Worm (Caenorhabditis elegans) whole organism, young adult: ENCODE data around the gene C03C10.2.
A peak's percentile ranks its signal among the peaks of the same experiment; 100 is the strongest.

Experiments used
- B0336.3 ChIP-seq: fragments of 200-800 bp; sonication (Bioruptor generic); IDR thresholded peaks from 2 replicates; pipeline ENCODE4 v1.3.6; 2022; ENCODE audit warnings: missing genetic modification characterization, missing compliant biosample characterization
- C06A6.2 ChIP-seq: fragments of 200-800 bp; sonication (Bioruptor generic); conservative IDR thresholded peaks from 2 replicates; pipeline ENCODE4 v1.3.6; 2022; ENCODE audit warnings: missing genetic modification characterization, missing compliant biosample characterization
- C17E4.6 ChIP-seq: fragments of 200-800 bp; sonication (Bioruptor generic); IDR thresholded peaks from 2 replicates; pipeline ENCODE4 v1.3.6; 2022; ENCODE audit warnings: missing genetic modification reagents, missing genetic modification characterization, missing compliant biosample characterization
- F37B4.10 ChIP-seq: fragments of 200-800 bp; sonication (Bioruptor generic); IDR thresholded peaks from 2 replicates; pipeline ENCODE4 v1.3.6; 2022; ENCODE audit warnings: missing genetic modification characterization, missing compliant biosample characterization
- F52B5.7 ChIP-seq: sonication (generic microtip); optimal IDR thresholded peaks from 2 replicates; lab custom pipeline; 2016; ENCODE audit warnings: mild to moderate bottlenecking, missing genetic modification characterization, missing compliant biosample characterization
- F55B11.4 ChIP-seq: sonication (generic microtip); optimal IDR thresholded peaks from 2 replicates; lab custom pipeline; 2016; ENCODE audit warnings: missing compliant biosample characterization, missing genetic modification characterization, borderline replicate concordance; ENCODE audit not compliant: insufficient read depth
- F57A8.1 ChIP-seq: fragments of 200-800 bp; sonication (Bioruptor generic); optimal IDR thresholded peaks from 2 replicates; lab custom pipeline; 2018; ENCODE audit warnings: mild to moderate bottlenecking, missing genetic modification characterization, moderate library complexity, missing compliant biosample characterization
- F57C9.4 ChIP-seq: sonication (generic microtip); optimal IDR thresholded peaks from 2 replicates; lab custom pipeline; 2017; ENCODE audit warnings: mild to moderate bottlenecking, missing genetic modification characterization, missing compliant biosample characterization
- K11D2.4 ChIP-seq: fragments of 200-800 bp; sonication (Bioruptor generic); IDR thresholded peaks from 2 replicates; pipeline ENCODE4 v1.3.6; 2022; ENCODE audit warnings: missing genetic modification reagents, missing genetic modification characterization, missing compliant biosample characterization
- K12H6.12 ChIP-seq: fragments of 200-800 bp; sonication (Bioruptor generic); optimal IDR thresholded peaks from 2 replicates; lab custom pipeline; 2018; ENCODE audit warnings: mild to moderate bottlenecking, missing genetic modification characterization, missing compliant biosample characterization
- T07F8.4 ChIP-seq: sonication (generic microtip); optimal IDR thresholded peaks from 2 replicates; lab custom pipeline; 2016; ENCODE audit warnings: mild to moderate bottlenecking, missing genetic modification characterization, moderate library complexity, missing compliant biosample characterization
- Y79H2A.3 ChIP-seq: fragments of 200-800 bp; sonication (Bioruptor generic); conservative IDR thresholded peaks from 2 replicates; pipeline ENCODE4 v1.3.6; 2022; ENCODE audit warnings: missing genetic modification reagents, missing genetic modification characterization, missing compliant biosample characterization
- Y95B8A.8 ChIP-seq: fragments of 200-800 bp; sonication (Bioruptor generic); IDR thresholded peaks from 2 replicates; pipeline ENCODE4 v1.3.6; 2022; ENCODE audit warnings: missing genetic modification reagents, missing genetic modification characterization, missing compliant biosample characterization
- aptf-2 ChIP-seq: fragments of 200-800 bp; sonication (Bioruptor generic); conservative IDR thresholded peaks from 2 replicates; pipeline ENCODE4 v1.3.6; 2022; ENCODE audit warnings: missing genetic modification reagents, missing genetic modification characterization, missing compliant biosample characterization
- attf-5 ChIP-seq: fragments of 200-800 bp; sonication (Bioruptor generic); optimal IDR thresholded peaks from 2 replicates; lab custom pipeline; 2018; ENCODE audit warnings: mild to moderate bottlenecking, missing genetic modification characterization, missing compliant biosample characterization
- attf-6 ChIP-seq: fragments of 200-800 bp; sonication (Bioruptor generic); IDR thresholded peaks from 2 replicates; pipeline ENCODE4 v1.3.6; 2022; ENCODE audit warnings: missing genetic modification reagents, missing genetic modification characterization, missing compliant biosample characterization
- bed-2 ChIP-seq: fragments of 200-800 bp; sonication (Bioruptor generic); IDR thresholded peaks from 2 replicates; pipeline ENCODE4 v1.3.6; 2022; ENCODE audit warnings: missing genetic modification reagents, missing genetic modification characterization, missing compliant biosample characterization
- ccch-3 ChIP-seq: fragments of 200-800 bp; sonication (Bioruptor generic); optimal IDR thresholded peaks from 2 replicates; lab custom pipeline; 2018; ENCODE audit warnings: mild to moderate bottlenecking, missing genetic modification characterization, missing compliant biosample characterization
- ceh-40 ChIP-seq: fragments of 200-800 bp; sonication (Bioruptor generic); IDR thresholded peaks from 2 replicates; pipeline ENCODE4 v1.3.6; 2022; ENCODE audit warnings: missing genetic modification characterization, missing compliant biosample characterization
- ceh-91 ChIP-seq: fragments of 200-800 bp; sonication (Bioruptor generic); IDR thresholded peaks from 2 replicates; pipeline ENCODE4 v1.3.6; 2022; ENCODE audit warnings: missing genetic modification reagents, missing genetic modification characterization, missing compliant biosample characterization
- die-1 ChIP-seq: sonication (generic microtip); optimal IDR thresholded peaks from 2 replicates; lab custom pipeline; 2016; ENCODE audit warnings: missing genotype, mild to moderate bottlenecking, missing genetic modification characterization, missing compliant biosample characterization
- dpff-1 ChIP-seq: sonication (generic microtip); optimal IDR thresholded peaks from 2 replicates; lab custom pipeline; 2017; ENCODE audit warnings: mild to moderate bottlenecking, missing genetic modification characterization, missing compliant biosample characterization
- efl-1 ChIP-seq: fragments of 150-350 bp; optimal IDR thresholded peaks from 2 replicates; lab custom pipeline; 2014; ENCODE audit warnings: missing biosample characterization, missing genetic modification reagents, missing genetic modification characterization
- egl-18 ChIP-seq: fragments of 200-800 bp; sonication (Bioruptor generic); IDR thresholded peaks from 2 replicates; pipeline ENCODE4 v1.3.6; 2022; ENCODE audit warnings: missing genetic modification reagents, missing genetic modification characterization, missing compliant biosample characterization
- egl-44 ChIP-seq: fragments of 200-800 bp; sonication (Bioruptor generic); IDR thresholded peaks from 2 replicates; pipeline ENCODE4 v1.3.6; 2022; ENCODE audit warnings: missing genetic modification reagents, missing genetic modification characterization, missing compliant biosample characterization
- egrh-3 ChIP-seq: fragments of 200-800 bp; sonication (Bioruptor generic); IDR thresholded peaks from 2 replicates; pipeline ENCODE4 v1.3.6; 2022; ENCODE audit warnings: missing genetic modification reagents, missing genetic modification characterization, missing compliant biosample characterization
- gei-17 ChIP-seq: fragments of 200-800 bp; sonication (Bioruptor generic); optimal IDR thresholded peaks from 2 replicates; lab custom pipeline; 2018; ENCODE audit warnings: mild to moderate bottlenecking, missing genetic modification characterization, missing compliant biosample characterization
- lin-26 ChIP-seq: fragments of 200-800 bp; sonication (Bioruptor generic); IDR thresholded peaks from 2 replicates; pipeline ENCODE4 v1.3.6; 2022; ENCODE audit warnings: missing genetic modification reagents, missing genetic modification characterization, missing compliant biosample characterization
- lin-35 ChIP-seq, 3 experiments: fragments of 150-350 bp in 2 of 3; sonication (generic microtip) in 1 of 3; optimal IDR thresholded peaks; 2 replicates each; lab custom pipeline; 2014 to 2018; ENCODE audit warnings: missing biosample characterization in 3 of 3, missing genetic modification characterization in 3 of 3, missing genetic modification reagents in 3 of 3
- lin-54 ChIP-seq: fragments of 200-800 bp; sonication (Bioruptor generic); optimal IDR thresholded peaks from 2 replicates; lab custom pipeline; 2018; ENCODE audit warnings: mild to moderate bottlenecking, missing genetic modification characterization, missing compliant biosample characterization
- lsl-1 ChIP-seq: fragments of 200-800 bp; sonication (Bioruptor generic); optimal IDR thresholded peaks from 2 replicates; lab custom pipeline; 2018; ENCODE audit warnings: mild to moderate bottlenecking, missing genetic modification characterization, moderate library complexity, missing compliant biosample characterization
- mcd-1 ChIP-seq: fragments of 200-800 bp; sonication (Bioruptor generic); IDR thresholded peaks from 2 replicates; pipeline ENCODE4 v1.3.6; 2022; ENCODE audit warnings: missing genetic modification reagents, missing genetic modification characterization, missing compliant biosample characterization
- mxl-1 ChIP-seq: sonication (generic microtip); optimal IDR thresholded peaks from 2 replicates; lab custom pipeline; 2016; ENCODE audit warnings: missing genetic modification characterization, missing compliant biosample characterization
- nfya-1 ChIP-seq: sonication (generic microtip); optimal IDR thresholded peaks from 2 replicates; lab custom pipeline; 2017; ENCODE audit warnings: antibody characterized with exemption, missing compliant biosample characterization, missing genetic modification characterization, borderline replicate concordance; ENCODE audit not compliant: insufficient read depth
- nhr-27 ChIP-seq: fragments of 200-800 bp; sonication (Bioruptor generic); optimal IDR thresholded peaks from 2 replicates; lab custom pipeline; 2018; ENCODE audit warnings: mild to moderate bottlenecking, missing genetic modification characterization, moderate library complexity, missing compliant biosample characterization
- rcor-1 ChIP-seq: fragments of 200-800 bp; sonication (Bioruptor generic); IDR thresholded peaks from 2 replicates; pipeline ENCODE4 v1.3.6; 2022; ENCODE audit warnings: missing genetic modification reagents, missing genetic modification characterization, missing compliant biosample characterization
- repo-1 ChIP-seq: sonication (generic microtip); optimal IDR thresholded peaks from 2 replicates; lab custom pipeline; 2017; ENCODE audit warnings: mild to moderate bottlenecking, missing genetic modification characterization, missing compliant biosample characterization
- rpc-1 ChIP-seq, 2 experiments: fragments of 150-350 bp in 1 of 2; sonication (generic microtip) in 1 of 2; optimal IDR thresholded peaks; 2 replicates each; lab custom pipeline; 2014 to 2018; ENCODE audit warnings: missing biosample characterization in 1 of 2, missing genetic modification characterization in 1 of 2, missing genetic modification reagents in 1 of 2, missing genotype in 1 of 2
- sptf-2 ChIP-seq: fragments of 200-800 bp; sonication (Bioruptor generic); optimal IDR thresholded peaks from 2 replicates; lab custom pipeline; 2018; ENCODE audit warnings: mild to moderate bottlenecking, missing genetic modification characterization, missing compliant biosample characterization
- tlf-1 ChIP-seq: fragments of 200-800 bp; sonication (Bioruptor generic); optimal IDR thresholded peaks from 2 replicates; lab custom pipeline; 2018; ENCODE audit warnings: mild to moderate bottlenecking, missing genetic modification characterization, missing compliant biosample characterization
- unc-130 ChIP-seq: sonication (generic microtip); optimal IDR thresholded peaks from 2 replicates; lab custom pipeline; 2016; ENCODE audit warnings: missing genetic modification reagents, missing genetic modification characterization, missing compliant biosample characterization
- xnd-1 ChIP-seq: sonication (generic microtip); optimal IDR thresholded peaks from 2 replicates; lab custom pipeline; 2016; ENCODE audit warnings: missing genotype, missing genetic modification reagents, missing genetic modification characterization, missing compliant biosample characterization
- zfh-2 ChIP-seq: fragments of 200-800 bp; sonication (Bioruptor generic); conservative IDR thresholded peaks from 2 replicates; pipeline ENCODE4 v1.3.6; 2022; ENCODE audit warnings: missing genetic modification reagents, missing genetic modification characterization, missing compliant biosample characterization
- zim-3 ChIP-seq: sonication (generic microtip); optimal IDR thresholded peaks from 2 replicates; lab custom pipeline; 2017; ENCODE audit warnings: mild to moderate bottlenecking, missing genetic modification characterization, moderate library complexity, missing compliant biosample characterization
- ztf-22 ChIP-seq: fragments of 200-800 bp; sonication (Bioruptor generic); optimal IDR thresholded peaks from 2 replicates; lab custom pipeline; 2018; ENCODE audit warnings: mild to moderate bottlenecking, missing genetic modification characterization, moderate library complexity, missing compliant biosample characterization
- ztf-25 ChIP-seq: fragments of 200-800 bp; sonication (Bioruptor generic); IDR thresholded peaks from 2 replicates; pipeline ENCODE4 v1.3.6; 2022; ENCODE audit warnings: missing genetic modification reagents, missing genetic modification characterization, missing compliant biosample characterization
- ztf-26 ChIP-seq: sonication (generic microtip); optimal IDR thresholded peaks from 2 replicates; lab custom pipeline; 2017; ENCODE audit warnings: missing genetic modification characterization, missing compliant biosample characterization
- ztf-3 ChIP-seq: fragments of 200-800 bp; sonication (Bioruptor generic); optimal IDR thresholded peaks from 2 replicates; lab custom pipeline; 2018; ENCODE audit warnings: mild to moderate bottlenecking, missing genetic modification characterization, missing compliant biosample characterization

The C03C10.2 gene

DNA sequence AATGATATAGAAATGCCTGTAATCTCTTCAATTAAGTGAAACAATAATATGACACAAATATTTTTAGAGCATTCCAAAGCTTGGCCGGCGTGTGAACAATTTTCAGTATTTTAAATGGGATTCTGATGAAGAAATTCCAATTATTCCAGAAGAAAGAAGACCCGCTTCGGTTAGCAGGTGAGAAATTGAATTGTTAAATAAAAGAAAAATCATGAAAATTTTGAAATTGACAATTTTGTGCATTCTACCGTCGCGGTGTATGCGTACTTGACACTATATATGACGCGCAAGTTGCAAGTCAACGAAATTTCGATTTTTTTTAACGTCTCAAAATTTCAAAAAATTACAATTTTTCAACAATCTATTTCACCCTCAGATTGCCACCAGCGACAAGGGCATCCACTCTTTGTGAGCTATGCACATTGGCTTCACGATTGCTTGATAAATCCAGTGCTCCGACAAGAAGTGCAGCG lies 5.5 kb downstream of the C03C10.2 start (continued):
- no peak for TF ChIP-seq ztf-3 (GFP tag; lab: Kevin White, UChicago)
- peak; percentile 35 for TF ChIP-seq ztf-26 (tag; lab: Kevin White, UChicago)
- no peak for TF ChIP-seq zim-3 (tag; lab: Kevin White, UChicago)
- TF ChIP-seq Y95B8A.8 = no peak
- no peak for TF ChIP-seq rpc-1 (optimal IDR thresholded peaks at IDR 0.05; lab: Kevin White, UChicago)
- TF ChIP-seq rpc-1 (tag; optimal IDR thresholded peaks at IDR 0.05; lab: Kevin White, UChicago) = no peak
- no peak for TF ChIP-seq K11D2.4 (GFP tag; lab: Robert Waterston, UW)
- no peak for TF ChIP-seq mxl-1
- no peak for TF ChIP-seq ceh-91 (GFP tag; lab: Robert Waterston, UW)
- TF ChIP-seq egl-44 = no peak
- no peak for TF ChIP-seq rcor-1 (GFP tag; lab: Robert Waterston, UW)
- TF ChIP-seq gei-17 (GFP tag; lab: Kevin White, UChicago) = no peak
- no peak for TF ChIP-seq C06A6.2 (GFP tag; lab: Robert Waterston, UW)
- TF ChIP-seq bed-2 = no peak

DNA sequence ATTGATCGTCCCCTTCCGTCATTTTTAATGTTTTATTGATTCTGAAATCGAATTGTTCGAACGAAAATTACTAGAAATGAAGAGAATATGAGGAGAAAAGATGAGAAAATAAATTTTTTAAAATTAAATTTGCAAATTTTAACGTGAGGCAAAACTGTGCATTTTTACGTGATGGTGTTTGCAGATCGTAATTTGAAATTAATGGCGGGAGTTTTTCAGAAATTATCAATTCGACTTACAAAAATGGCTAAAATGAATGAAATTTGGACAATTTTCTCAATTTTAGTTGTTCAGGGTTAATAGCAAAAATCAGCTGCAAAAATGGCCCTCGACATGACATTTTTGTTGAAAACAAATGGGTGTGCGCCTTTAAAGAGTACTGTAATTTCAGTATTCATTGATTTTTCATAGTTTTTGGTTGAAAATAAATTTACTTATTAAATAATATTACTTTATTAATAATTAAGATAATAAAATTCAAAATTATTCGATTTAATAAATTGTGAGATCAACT lies 7.3 kb downstream of the C03C10.2 start, which contains the start of gene rei-1:
Gene rei-1, minus strand, starts transcription at position 84 of the 514 bp plus-strand sequence.
- TF ChIP-seq lin-35 (GFP tag; optimal IDR thresholded peaks at IDR 0.05; lab: Kevin White, UChicago) (no peak), lsl-1 (GFP tag; lab: Kevin White, UChicago) (peak; percentile 86), lin-54 (GFP tag; lab: Kevin White, UChicago) (peak; percentile 58), F37B4.10 (GFP tag; lab: Robert Waterston, UW) (no peak), B0336.3 (no peak), mcd-1 (GFP tag; lab: Robert Waterston, UW) (no peak), nfya-1 (tag; lab: Kevin White, UChicago) (no peak), die-1 (tag; lab: Kevin White, UChicago) (no peak), ceh-40 (GFP tag; lab: Robert Waterston, UW) (no peak), Y79H2A.3 (no peak), zim-3 (tag; lab: Kevin White, UChicago) (no peak), dpff-1 (tag; lab: Kevin White, UChicago) (no peak), repo-1 (no peak), zfh-2 (no peak), egl-18 (GFP tag; lab: Robert Waterston, UW) (no peak), C17E4.6 (no peak), aptf-2 (GFP tag; lab: Robert Waterston, UW) (no peak), K12H6.12 (tag; lab: Kevin White, UChicago) (no peak), unc-130 (GFP tag; lab: Kevin White, UChicago) (no peak), lin-26 (GFP tag; lab: Robert Waterston, UW) (no peak), sptf-2 (GFP tag; lab: Kevin White, UChicago) (no peak), F52B5.7 (tag; lab: Kevin White, UChicago) (no peak), tlf-1 (GFP tag; lab: Kevin White, UChicago) (no peak), attf-5 (GFP tag; lab: Kevin White, UChicago) (no peak), attf-6 (GFP tag; lab: Robert Waterston, UW) (no peak), gei-17 (GFP tag; lab: Kevin White, UChicago) (no peak), xnd-1 (tag; lab: Kevin White, UChicago) (no peak), ztf-25 (GFP tag; lab: Robert Waterston, UW) (no peak), ztf-22 (no peak), F57A8.1 (GFP tag; lab: Kevin White, UChicago) (no peak), efl-1 (GFP tag; lab: Kevin White, UChicago) (peak; percentile 60), nhr-27 (no peak), egrh-3 (GFP tag; lab: Robert Waterston, UW) (no peak), ccch-3 (GFP tag; lab: Kevin White, UChicago) (no peak), F55B11.4 (tag; lab: Kevin White, UChicago) (no peak), F57C9.4 (tag; lab: Kevin White, UChicago) (no peak), T07F8.4 (tag; lab: Kevin White, UChicago) (no peak), egl-44 (no peak)
